Worm (Caenorhabditis elegans) whole organism, L3 larva: ENCODE measurements around the gene F08D12.7.

ENCODE experiments used
- R02D3.7 ChIP-seq: fragments of 150-350 bp; optimal IDR thresholded peaks from 2 replicates; lab custom pipeline; 2014; ENCODE audit warnings: missing biosample characterization, missing genetic modification characterization
- ZK546.5 ChIP-seq: sonication (generic microtip); optimal IDR thresholded peaks from 2 replicates; lab custom pipeline; 2017; ENCODE audit warnings: missing biosample characterization, missing genetic modification characterization
- ceh-82 ChIP-seq: fragments of 150-350 bp; optimal IDR thresholded peaks from 2 replicates; lab custom pipeline; 2014; ENCODE audit warnings: missing biosample characterization, missing genetic modification characterization
- ceh-9 ChIP-seq: sonication (generic microtip); optimal IDR thresholded peaks from 2 replicates; lab custom pipeline; 2018; ENCODE audit warnings: missing biosample characterization, missing genetic modification characterization
- egl-5 ChIP-seq: fragments of 150-350 bp; optimal IDR thresholded peaks from 2 replicates; lab custom pipeline; 2017; ENCODE audit warnings: missing biosample characterization, missing genetic modification reagents, missing genetic modification characterization, inconsistent platforms
- elt-3 ChIP-seq, 3 experiments: fragments of 150-350 bp in 1 of 3; sonication (generic microtip) in 2 of 3; optimal IDR thresholded peaks; 2 replicates in 2 of 3; 4 replicates in 1 of 3; lab custom pipeline; 2014 to 2017; ENCODE audit warnings: missing biosample characterization in 3 of 3, missing genetic modification characterization in 3 of 3
- fkh-10 ChIP-seq: sonication (generic microtip); optimal IDR thresholded peaks from 2 replicates; lab custom pipeline; 2017; ENCODE audit warnings: missing biosample characterization, missing genetic modification reagents, missing genetic modification characterization
- fos-1 ChIP-seq: fragments of 150-350 bp; optimal IDR thresholded peaks from 2 replicates; lab custom pipeline; 2014; ENCODE audit warnings: missing biosample characterization, missing genetic modification characterization
- jun-1 ChIP-seq: fragments of 150-350 bp; optimal IDR thresholded peaks from 2 replicates; lab custom pipeline; 2014; ENCODE audit warnings: missing biosample characterization, missing genetic modification reagents, missing genetic modification characterization
- lin-15B ChIP-seq: fragments of 150-350 bp; optimal IDR thresholded peaks from 2 replicates; lab custom pipeline; 2014; ENCODE audit warnings: missing biosample characterization, missing genetic modification characterization
- lin-39 ChIP-seq: fragments of 150-350 bp; optimal IDR thresholded peaks from 2 replicates; lab custom pipeline; 2018; ENCODE audit warnings: missing biosample characterization, missing genetic modification reagents, missing genetic modification characterization
- lsy-12 ChIP-seq: sonication (generic microtip); optimal IDR thresholded peaks from 2 replicates; lab custom pipeline; 2016; ENCODE audit warnings: mild to moderate bottlenecking, missing genetic modification characterization, missing compliant biosample characterization
- mml-1 ChIP-seq: fragments of 150-350 bp; sonication (generic microtip); optimal IDR thresholded peaks from 3 replicates; lab custom pipeline; 2014; ENCODE audit warnings: missing biosample characterization, missing genetic modification characterization
- nfya-1 ChIP-seq: sonication (generic microtip); optimal IDR thresholded peaks from 2 replicates; lab custom pipeline; 2017; ENCODE audit warnings: missing genetic modification characterization, mild to moderate bottlenecking, missing compliant biosample characterization, antibody characterized with exemption, moderate library complexity; ENCODE audit not compliant: insufficient read depth
- nhr-11 ChIP-seq: fragments of 150-350 bp; optimal IDR thresholded peaks from 2 replicates; lab custom pipeline; 2014; ENCODE audit warnings: missing biosample characterization, missing genetic modification characterization
- nhr-12 ChIP-seq: fragments of 150-350 bp; optimal IDR thresholded peaks from 2 replicates; lab custom pipeline; 2014; ENCODE audit warnings: missing biosample characterization, missing genetic modification characterization
- nhr-237 ChIP-seq: fragments of 150-350 bp; optimal IDR thresholded peaks from 2 replicates; lab custom pipeline; 2014; ENCODE audit warnings: missing biosample characterization, missing genetic modification characterization
- nhr-25 ChIP-seq: sonication (generic microtip); optimal IDR thresholded peaks from 2 replicates; lab custom pipeline; 2017; ENCODE audit warnings: missing biosample characterization, missing genetic modification characterization
- nhr-28 ChIP-seq: fragments of 150-350 bp; optimal IDR thresholded peaks from 2 replicates; lab custom pipeline; 2014; ENCODE audit warnings: missing biosample characterization, missing genetic modification characterization
- nhr-43 ChIP-seq: sonication (generic microtip); optimal IDR thresholded peaks from 2 replicates; lab custom pipeline; 2016; ENCODE audit warnings: mild to moderate bottlenecking, missing genetic modification characterization, missing compliant biosample characterization; ENCODE audit not compliant: poor library complexity, severe bottlenecking
- nhr-76 ChIP-seq: fragments of 150-350 bp; sonication (generic microtip); optimal IDR thresholded peaks from 5 replicates; lab custom pipeline; 2014; ENCODE audit warnings: missing biosample characterization, missing genetic modification characterization
- nhr-77 ChIP-seq: fragments of 150-350 bp; optimal IDR thresholded peaks from 2 replicates; lab custom pipeline; 2014; ENCODE audit warnings: missing biosample characterization, missing genetic modification characterization
- pqm-1 ChIP-seq: fragments of 150-350 bp; optimal IDR thresholded peaks from 2 replicates; lab custom pipeline; 2017; ENCODE audit warnings: missing biosample characterization, missing genetic modification characterization, inconsistent platforms
- sea-2 ChIP-seq: fragments of 150-350 bp; sonication (generic microtip); optimal IDR thresholded peaks from 4 replicates; lab custom pipeline; 2014; ENCODE audit warnings: missing biosample characterization, missing genetic modification reagents, missing genetic modification characterization
- skn-1 ChIP-seq: fragments of 150-350 bp; optimal IDR thresholded peaks from 2 replicates; lab custom pipeline; 2014; ENCODE audit warnings: missing biosample characterization, missing genetic modification characterization
- unc-39 ChIP-seq: sonication (generic microtip); optimal IDR thresholded peaks from 4 replicates; lab custom pipeline; 2017; ENCODE audit warnings: missing biosample characterization, missing genetic modification characterization
- unc-62 ChIP-seq: fragments of 150-350 bp; sonication (generic microtip); optimal IDR thresholded peaks from 4 replicates; lab custom pipeline; 2014; ENCODE audit warnings: missing biosample characterization, missing genetic modification reagents, missing genetic modification characterization
- zag-1 ChIP-seq: fragments of 150-350 bp; optimal IDR thresholded peaks from 2 replicates; lab custom pipeline; 2014; ENCODE audit warnings: missing biosample characterization, missing genetic modification characterization
- ztf-11 ChIP-seq: fragments of 150-350 bp; optimal IDR thresholded peaks from 2 replicates; lab custom pipeline; 2014; ENCODE audit warnings: missing biosample characterization, missing genetic modification characterization
- ztf-4 ChIP-seq: fragments of 150-350 bp; optimal IDR thresholded peaks from 2 replicates; lab custom pipeline; 2014; ENCODE audit warnings: missing biosample characterization, missing genetic modification characterization

Gene F08D12.7

ce11 chrII:2734735-2735134, 34.2 kb downstream of the F08D12.7 start (continued):
- TF ChIP-seq ceh-9 (tag; lab: Kevin White, UChicago) (no peak), ztf-4 (no peak), ceh-82 (tag; lab: Kevin White, UChicago) (no peak)

ce11 chrII:2734266-2734665, 34.7 kb downstream of the F08D12.7 start:
- no peak for TF ChIP-seq nhr-76 (tag; lab: Kevin White, UChicago)
- TF ChIP-seq elt-3 (tag; optimal IDR thresholded peaks at IDR 0.05; lab: Kevin White, UChicago): no peak
- TF ChIP-seq unc-39 (tag; lab: Kevin White, UChicago): no peak
- no peak for TF ChIP-seq unc-62 (GFP tag; lab: Kevin White, UChicago)
- no peak for TF ChIP-seq ztf-11
- no peak for TF ChIP-seq fos-1
- no peak for TF ChIP-seq nhr-43 (tag; lab: Kevin White, UChicago)
- no peak for TF ChIP-seq R02D3.7
- TF ChIP-seq ceh-9 (tag; lab: Kevin White, UChicago): no peak
- TF ChIP-seq zag-1 (tag; lab: Kevin White, UChicago): no peak
- TF ChIP-seq ztf-4: no peak
- no peak for TF ChIP-seq lsy-12 (tag; lab: Kevin White, UChicago)
- no peak for TF ChIP-seq nhr-237 (tag; lab: Kevin White, UChicago)
- no peak for TF ChIP-seq ZK546.5 (tag; lab: Kevin White, UChicago)
- no peak for TF ChIP-seq jun-1 (tag; lab: Kevin White, UChicago)

ce11 chrII:2730647-2731046, 38.3 kb downstream of the F08D12.7 start:
- TF ChIP-seq fkh-10 (GFP tag; lab: Kevin White, UChicago): peak; percentile 61
- no peak for TF ChIP-seq unc-62 (GFP tag; lab: Kevin White, UChicago)
- TF ChIP-seq, all 47 proteins: peak for 1

ce11 chrII:2726774-2727173, 42.1 kb downstream of the F08D12.7 start:
- TF ChIP-seq unc-62 (GFP tag; lab: Kevin White, UChicago) (no peak), lin-39 (no peak), pqm-1 (tag; lab: Kevin White, UChicago) (no peak), R02D3.7 (no peak), nhr-28 (tag; lab: Kevin White, UChicago) (no peak), fkh-10 (GFP tag; lab: Kevin White, UChicago) (no peak)

ce11 chrII:2725561-2725960, 43.4 kb downstream of the F08D12.7 start, which contains the start of the genes T05A8.11 and nep-2:
TSS of gene T05A8.11 (minus strand) at chrII:2725661.
TSS of gene nep-2 (minus strand) at chrII:2725752.
- TF ChIP-seq lin-39 (no peak), nhr-77 (tag; lab: Kevin White, UChicago) (no peak), sea-2 (GFP tag; lab: Kevin White, UChicago) (no peak), pqm-1 (tag; lab: Kevin White, UChicago) (no peak), nhr-25 (tag; lab: Kevin White, UChicago) (no peak), ceh-9 (tag; lab: Kevin White, UChicago) (no peak), nfya-1 (tag; lab: Kevin White, UChicago) (no peak), egl-5 (tag; lab: Kevin White, UChicago) (no peak), nhr-12 (tag; lab: Kevin White, UChicago) (no peak), zag-1 (tag; lab: Kevin White, UChicago) (no peak), mml-1 (tag; lab: Kevin White, UChicago) (no peak), skn-1 (tag; lab: Kevin White, UChicago) (no peak), lin-15B (no peak), ZK546.5 (tag; lab: Kevin White, UChicago) (no peak)

ce11 chrII:2721992-2722391, 46.9 kb downstream of the F08D12.7 start:
- TF ChIP-seq nhr-76 (tag; lab: Kevin White, UChicago): no peak
- TF ChIP-seq skn-1 (tag; lab: Kevin White, UChicago): no peak
- TF ChIP-seq elt-3 (tag; optimal IDR thresholded peaks at IDR 0.05; lab: Kevin White, UChicago): no peak
- TF ChIP-seq nhr-77 (tag; lab: Kevin White, UChicago): no peak
- TF ChIP-seq nhr-25 (tag; lab: Kevin White, UChicago): no peak

- TF ChIP-seq fos-1: no peak
- no peak for TF ChIP-seq nhr-11 (tag; lab: Kevin White, UChicago)
- TF ChIP-seq ztf-4: no peak
- TF ChIP-seq sea-2 (GFP tag; lab: Kevin White, UChicago): no peak
- no peak for TF ChIP-seq nfya-1 (tag; lab: Kevin White, UChicago)
- no peak for TF ChIP-seq nhr-43 (tag; lab: Kevin White, UChicago)
- TF ChIP-seq zag-1 (tag; lab: Kevin White, UChicago): no peak
Measured at ce11 chrII:2719212-2719611, 49.7 kb downstream of the F08D12.7 start.
